Fruit fly (Drosophila melanogaster): ENCODE data around the gene Lcp65Ag3.
A peak's percentile ranks its signal among the peaks of the same experiment; 100 is the strongest.

Lcp65Ag3 gene

DNA sequence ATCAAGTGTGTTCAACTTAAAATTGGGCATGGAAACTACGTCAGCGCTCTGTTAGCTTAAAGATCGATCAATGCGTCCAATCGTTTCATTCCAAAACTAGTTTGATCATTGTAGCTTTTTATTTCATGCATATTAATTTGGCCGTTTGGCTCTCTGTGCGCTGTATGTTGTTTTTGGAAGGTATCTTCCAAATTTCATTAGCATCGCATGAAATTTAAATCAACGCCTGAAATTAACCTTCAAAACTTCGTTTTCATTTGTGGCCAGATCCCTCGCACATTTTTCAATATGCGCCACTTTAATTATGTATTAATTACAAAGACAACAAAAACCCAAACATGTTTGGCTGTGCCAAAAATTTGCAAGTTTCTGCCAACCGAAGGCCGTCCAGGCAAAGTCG, 7.8 kb upstream of the Lcp65Ag3 start:
- no peak for TF ChIP-seq CG9948 (tag; optimal IDR thresholded peaks at IDR 0.05)
- TF ChIP-seq gl (tag; optimal IDR thresholded peaks at IDR 0.05), result no peak
- TF ChIP-seq rn (GFP tag; IDR thresholded peaks at IDR 0.05), result no peak
- no peak for TF ChIP-seq Pif1A (GFP tag; optimal IDR thresholded peaks at IDR 0.05)
- no peak for TF ChIP-seq D1 (tag; optimal IDR thresholded peaks at IDR 0.05)
- no peak for TF ChIP-seq CG8159 (tag; optimal IDR thresholded peaks at IDR 0.05)
- TF ChIP-seq CG17806 (tag; optimal IDR thresholded peaks at IDR 0.05), result no peak
- TF ChIP-seq CG14655 (GFP tag; optimal IDR thresholded peaks at IDR 0.05), result no peak
- no peak for TF ChIP-seq CG13204 (GFP tag; optimal IDR thresholded peaks at IDR 0.05)
- no peak for TF ChIP-seq Snoo (tag; optimal IDR thresholded peaks at IDR 0.05)
- no peak for TF ChIP-seq CG10348 (GFP tag; IDR thresholded peaks at IDR 0.05)
- no peak for TF ChIP-seq CG4496 (GFP tag; IDR thresholded peaks at IDR 0.05)
- TF ChIP-seq Ets98B (GFP tag; IDR thresholded peaks at IDR 0.05), result no peak

DNA sequence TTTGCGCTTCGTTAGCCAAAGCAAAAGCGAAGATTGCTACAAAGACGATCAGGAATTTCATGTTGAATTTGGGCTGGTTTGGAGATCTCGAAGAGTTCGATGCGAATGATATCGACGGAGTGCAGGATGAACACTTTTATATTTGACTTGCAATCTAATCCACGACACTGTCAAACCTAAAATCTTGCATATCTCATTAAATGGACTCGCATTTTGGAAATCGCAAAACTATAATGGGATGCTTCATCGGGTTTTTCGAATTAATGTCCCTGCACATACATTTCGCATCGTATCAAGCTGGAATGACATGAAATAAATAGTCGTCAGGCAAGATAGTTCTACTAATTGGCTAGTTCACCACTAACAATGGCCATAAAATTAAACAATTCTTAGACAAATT, 7.2 kb upstream of the Lcp65Ag3 start, which contains the start of gene Lcp65Ae:
Gene Lcp65Ae (minus strand): TSS at position 101 of the 400 bp plus-strand sequence.
- TF ChIP-seq D1 (tag; optimal IDR thresholded peaks at IDR 0.05), result no peak
- TF ChIP-seq CG8301 (tag; optimal IDR thresholded peaks at IDR 0.05), result no peak
- no peak for TF ChIP-seq rn (GFP tag; IDR thresholded peaks at IDR 0.05)
- no peak for TF ChIP-seq Snoo (tag; optimal IDR thresholded peaks at IDR 0.05)
- TF ChIP-seq Pif1B (GFP tag; optimal IDR thresholded peaks at IDR 0.05), result no peak
- TF ChIP-seq CG4496 (GFP tag; IDR thresholded peaks at IDR 0.05), result no peak
- no peak for TF ChIP-seq CG32121 (GFP tag; IDR thresholded peaks at IDR 0.05)
- TF ChIP-seq CG13204 (GFP tag; optimal IDR thresholded peaks at IDR 0.05), result no peak
- no peak for TF ChIP-seq CG15710 (tag; optimal IDR thresholded peaks at IDR 0.05)
- TF ChIP-seq CG14655 (GFP tag; optimal IDR thresholded peaks at IDR 0.05), result no peak
- TF ChIP-seq CG12605 (GFP tag; IDR thresholded peaks at IDR 0.05), result no peak
- TF ChIP-seq gl (tag; optimal IDR thresholded peaks at IDR 0.05), result no peak
- no peak for TF ChIP-seq CG8159 (tag; optimal IDR thresholded peaks at IDR 0.05)
- TF ChIP-seq Pif1A (GFP tag; optimal IDR thresholded peaks at IDR 0.05), result no peak
- no peak for TF ChIP-seq CG34367 (tag; optimal IDR thresholded peaks at IDR 0.05)
- TF ChIP-seq CG17806 (tag; optimal IDR thresholded peaks at IDR 0.05), result no peak
- TF ChIP-seq fd96Ca (GFP tag; IDR thresholded peaks at IDR 0.05), result no peak
- TF ChIP-seq CG9948 (tag; optimal IDR thresholded peaks at IDR 0.05), result no peak

DNA sequence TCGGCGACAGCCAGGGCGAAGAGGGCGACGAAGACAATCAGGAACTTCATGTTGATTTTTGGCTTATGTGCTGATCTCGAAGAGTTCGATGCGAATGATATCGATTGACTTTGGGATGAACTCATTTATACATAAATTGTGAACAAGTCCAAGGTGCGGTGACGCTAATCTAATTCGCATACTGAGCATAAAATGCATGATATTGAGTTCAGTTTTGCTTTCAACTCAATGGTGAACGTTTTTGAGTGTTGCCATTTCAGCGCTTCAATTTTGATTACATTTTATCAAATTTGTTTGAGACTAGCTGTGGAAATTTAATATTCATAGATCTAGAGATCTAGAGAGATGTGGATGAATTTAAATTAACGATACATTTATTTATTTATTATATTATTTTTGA, 5.9 kb upstream of the Lcp65Ag3 start, which contains the start of gene Lcp65Af:
Gene Lcp65Af (minus strand): TSS at position 101 of the 400 bp plus-strand sequence.
- TF ChIP-seq CG9948 (tag; optimal IDR thresholded peaks at IDR 0.05), result no peak
- TF ChIP-seq CG17806 (tag; optimal IDR thresholded peaks at IDR 0.05), result no peak
- TF ChIP-seq Snoo (tag; optimal IDR thresholded peaks at IDR 0.05), result no peak
- no peak for TF ChIP-seq fd96Ca (GFP tag; IDR thresholded peaks at IDR 0.05)
- TF ChIP-seq CG12605 (GFP tag; IDR thresholded peaks at IDR 0.05), result no peak
- TF ChIP-seq gl (tag; optimal IDR thresholded peaks at IDR 0.05), result no peak
- no peak for TF ChIP-seq EcR (GFP tag; optimal IDR thresholded peaks at IDR 0.05)
- no peak for TF ChIP-seq CG14655 (GFP tag; optimal IDR thresholded peaks at IDR 0.05)
- no peak for TF ChIP-seq Ets98B (GFP tag; IDR thresholded peaks at IDR 0.05)
- TF ChIP-seq CG15710 (tag; optimal IDR thresholded peaks at IDR 0.05), result no peak
- no peak for TF ChIP-seq rn (GFP tag; IDR thresholded peaks at IDR 0.05)
- no peak for TF ChIP-seq CG8301 (tag; optimal IDR thresholded peaks at IDR 0.05)
- TF ChIP-seq CG13204 (GFP tag; optimal IDR thresholded peaks at IDR 0.05), result no peak
- TF ChIP-seq CG10348 (GFP tag; IDR thresholded peaks at IDR 0.05), result no peak
- no peak for TF ChIP-seq Pif1B (GFP tag; optimal IDR thresholded peaks at IDR 0.05)
- TF ChIP-seq CG34367 (tag; optimal IDR thresholded peaks at IDR 0.05), result no peak

DNA sequence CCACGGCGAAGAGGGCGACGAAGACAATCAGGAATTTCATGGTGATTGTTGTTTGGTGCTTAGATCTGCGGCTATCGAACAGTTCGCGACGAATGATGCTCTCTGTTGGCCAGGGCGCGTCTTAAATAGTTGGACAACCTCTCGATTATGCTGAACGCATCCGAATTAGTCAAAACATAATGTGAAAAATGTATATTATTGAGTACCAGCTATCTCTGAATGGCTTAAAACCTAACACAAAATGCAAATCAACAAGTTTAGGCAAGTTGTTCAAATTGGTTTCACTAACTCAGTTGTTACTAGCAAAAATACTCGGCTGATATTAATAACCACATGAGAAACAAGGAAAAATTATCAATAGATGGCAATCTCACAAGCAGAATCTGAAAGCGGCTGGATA, 4.4 kb upstream of the Lcp65Ag3 start, which contains the start of gene Lcp65Ag1:
Gene Lcp65Ag1 (minus strand): TSS at position 101 of the 400 bp plus-strand sequence.
- TF ChIP-seq CG34367 (tag; optimal IDR thresholded peaks at IDR 0.05) (no peak), D1 (tag; optimal IDR thresholded peaks at IDR 0.05) (no peak)

DNA sequence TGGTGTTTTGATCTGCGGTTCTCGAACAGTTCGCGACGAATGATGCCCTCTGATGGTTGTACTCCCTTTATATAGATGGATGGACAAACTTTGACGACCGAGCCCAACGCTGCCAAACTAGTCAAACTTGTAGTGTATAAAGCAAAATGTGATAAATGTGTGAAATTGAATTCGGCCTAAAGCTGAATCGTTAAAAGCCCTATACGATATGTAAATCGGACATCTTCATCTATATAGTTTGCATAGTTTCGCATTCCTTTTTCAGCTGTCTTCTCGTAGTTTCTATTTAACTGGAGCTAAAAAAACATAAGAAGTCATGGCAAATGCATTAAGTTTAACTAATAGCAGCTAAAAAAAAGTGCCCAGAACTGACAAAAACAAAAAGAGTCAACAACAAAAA, 2.8 kb upstream of the Lcp65Ag3 start, which contains the start of gene Lcp65Ag2:
Gene Lcp65Ag2 (minus strand): TSS at position 48 of the 400 bp plus-strand sequence.
- TF ChIP-seq fd96Ca (GFP tag; IDR thresholded peaks at IDR 0.05) (no peak), CG34367 (tag; optimal IDR thresholded peaks at IDR 0.05) (no peak), gl (tag; optimal IDR thresholded peaks at IDR 0.05) (no peak), CG13204 (GFP tag; optimal IDR thresholded peaks at IDR 0.05) (no peak), Pif1B (GFP tag; optimal IDR thresholded peaks at IDR 0.05) (no peak), CG15710 (tag; optimal IDR thresholded peaks at IDR 0.05) (no peak), CG32121 (GFP tag; IDR thresholded peaks at IDR 0.05) (no peak), CG10348 (GFP tag; IDR thresholded peaks at IDR 0.05) (no peak), CG8159 (tag; optimal IDR thresholded peaks at IDR 0.05) (no peak), CG8301 (tag; optimal IDR thresholded peaks at IDR 0.05) (no peak), Ets98B (GFP tag; IDR thresholded peaks at IDR 0.05) (no peak), CG4496 (GFP tag; IDR thresholded peaks at IDR 0.05) (no peak), EcR (GFP tag; optimal IDR thresholded peaks at IDR 0.05) (no peak), Snoo (tag; optimal IDR thresholded peaks at IDR 0.05) (no peak), CG12605 (GFP tag; IDR thresholded peaks at IDR 0.05) (no peak), Pif1A (GFP tag; optimal IDR thresholded peaks at IDR 0.05) (no peak)

DNA sequence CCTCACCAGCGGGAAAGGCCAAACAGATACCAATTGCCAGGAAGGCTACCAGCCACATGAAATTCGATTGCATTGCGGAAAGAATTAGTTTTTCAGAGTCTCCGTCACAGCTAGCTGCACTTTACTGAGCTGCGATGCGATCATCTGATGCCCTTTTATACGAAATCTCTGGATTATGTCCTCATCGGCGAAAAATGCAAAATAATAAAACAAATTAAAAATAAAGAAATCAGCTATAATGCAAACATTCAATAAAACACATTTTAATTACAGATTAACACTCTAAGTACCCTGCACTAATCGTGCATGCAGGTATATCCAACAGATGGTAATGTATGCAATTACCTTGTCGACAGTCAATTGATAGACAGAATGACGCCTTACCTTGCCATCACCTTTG, 1.2 kb upstream of the Lcp65Ag3 start, which contains the start of gene Cpr65Au:
Gene Cpr65Au (minus strand): TSS at position 101 of the 400 bp plus-strand sequence.
- TF ChIP-seq gl (tag; optimal IDR thresholded peaks at IDR 0.05) (no peak), CG13204 (GFP tag; optimal IDR thresholded peaks at IDR 0.05) (no peak), CG15710 (tag; optimal IDR thresholded peaks at IDR 0.05) (no peak), CG12605 (GFP tag; IDR thresholded peaks at IDR 0.05) (no peak), EcR (GFP tag; optimal IDR thresholded peaks at IDR 0.05) (no peak), rn (GFP tag; IDR thresholded peaks at IDR 0.05) (0 out of 2 replicates have a peak, but pooled peaks have one; percentile 9), Ets98B (GFP tag; IDR thresholded peaks at IDR 0.05) (no peak), CG4496 (GFP tag; IDR thresholded peaks at IDR 0.05) (no peak)

Measured in whole organism, pupa.